Worm (Caenorhabditis elegans) whole organism, L1 larva: ENCODE results near the gene srh-220.

ENCODE experiments used
- C04F5.9 ChIP-seq: sonication (generic microtip); optimal IDR thresholded peaks from 2 replicates; lab custom pipeline; 2016; ENCODE audit warnings: missing genetic modification characterization, missing compliant biosample characterization
- ces-1 ChIP-seq: fragments of 150-350 bp; optimal IDR thresholded peaks from 2 replicates; lab custom pipeline; 2014; ENCODE audit warnings: missing biosample characterization, missing genetic modification reagents, missing genetic modification characterization
- fos-1 ChIP-seq: fragments of 150-350 bp; optimal IDR thresholded peaks from 2 replicates; lab custom pipeline; 2014; ENCODE audit warnings: missing biosample characterization, missing genetic modification characterization
- lsy-2 ChIP-seq, 2 experiments: fragments of 150-350 bp; optimal IDR thresholded peaks; 2 replicates each; lab custom pipeline; 2014; ENCODE audit warnings: missing biosample characterization in 2 of 2, missing genetic modification characterization in 2 of 2
- mab-9 ChIP-seq: fragments of 200-800 bp; sonication (Bioruptor generic); IDR thresholded peaks from 2 replicates; pipeline ENCODE4 v1.3.6; 2022; ENCODE audit warnings: missing genetic modification reagents, missing genetic modification characterization, missing compliant biosample characterization
- nhr-12 ChIP-seq: sonication (generic microtip); optimal IDR thresholded peaks from 2 replicates; lab custom pipeline; 2017; ENCODE audit warnings: missing biosample characterization, missing genetic modification characterization
- nhr-19 ChIP-seq: fragments of 200-800 bp; sonication (Bioruptor generic); conservative IDR thresholded peaks from 2 replicates; pipeline ENCODE4 v1.3.6; 2022; ENCODE audit warnings: missing genetic modification characterization, missing compliant biosample characterization
- nhr-237 ChIP-seq: fragments of 150-350 bp; optimal IDR thresholded peaks from 2 replicates; lab custom pipeline; 2014; ENCODE audit warnings: missing biosample characterization, missing genetic modification characterization
- nhr-71 ChIP-seq: sonication (generic microtip); optimal IDR thresholded peaks from 2 replicates; lab custom pipeline; 2016; ENCODE audit warnings: mild to moderate bottlenecking, missing genetic modification characterization, moderate library complexity, missing compliant biosample characterization
- unc-62 ChIP-seq: fragments of 150-350 bp; optimal IDR thresholded peaks from 2 replicates; lab custom pipeline; 2014; ENCODE audit warnings: missing biosample characterization, missing genetic modification reagents, missing genetic modification characterization

- no peak for TF ChIP-seq nhr-237 (tag; lab: Kevin White, UChicago)
- TF ChIP-seq unc-62 (GFP tag; lab: Kevin White, UChicago): no peak
- TF ChIP-seq C04F5.9: no peak
- TF ChIP-seq fos-1 (tag; lab: Kevin White, UChicago): no peak
- TF ChIP-seq lsy-2 (tag; optimal IDR thresholded peaks at IDR 0.05; lab: Kevin White, UChicago): no peak
- TF ChIP-seq mab-9 (GFP tag; lab: Robert Waterston, UW): no peak
- no peak for TF ChIP-seq nhr-12 (tag; lab: Kevin White, UChicago)
- no peak for TF ChIP-seq nhr-19 (GFP tag; lab: Robert Waterston, UW)
- no peak for TF ChIP-seq nhr-71 (tag; lab: Kevin White, UChicago)
- no peak for TF ChIP-seq ces-1 (GFP tag; lab: Kevin White, UChicago)
Measured at ce11 chrIV:3944459-3944858, 33.4 kb downstream of the srh-220 start, which contains the start of gene clec-72.
